Worm (Caenorhabditis elegans) whole organism, L3 larva: ENCODE measurements around the gene cab-1.

Experiments used
- daf-12 ChIP-seq: fragments of 150-350 bp; optimal IDR thresholded peaks from 2 replicates; lab custom pipeline; 2014; ENCODE audit warnings: missing biosample characterization, missing genetic modification reagents, missing genetic modification characterization
- elt-1 ChIP-seq: fragments of 150-350 bp; optimal IDR thresholded peaks from 2 replicates; lab custom pipeline; 2014; ENCODE audit warnings: missing biosample characterization, missing genetic modification characterization
- elt-3 ChIP-seq, 3 experiments: fragments of 150-350 bp in 1 of 3; sonication (generic microtip) in 2 of 3; optimal IDR thresholded peaks; 2 replicates in 2 of 3; 4 replicates in 1 of 3; lab custom pipeline; 2014 to 2017; ENCODE audit warnings: missing biosample characterization in 3 of 3, missing genetic modification characterization in 3 of 3
- lin-39 ChIP-seq: fragments of 150-350 bp; optimal IDR thresholded peaks from 2 replicates; lab custom pipeline; 2018; ENCODE audit warnings: missing biosample characterization, missing genetic modification reagents, missing genetic modification characterization
- mdl-1 ChIP-seq: fragments of 150-350 bp; optimal IDR thresholded peaks from 2 replicates; lab custom pipeline; 2014; ENCODE audit warnings: missing biosample characterization, missing genetic modification characterization
- nfya-1 ChIP-seq: sonication (generic microtip); optimal IDR thresholded peaks from 2 replicates; lab custom pipeline; 2017; ENCODE audit warnings: missing genetic modification characterization, mild to moderate bottlenecking, missing compliant biosample characterization, antibody characterized with exemption, moderate library complexity; ENCODE audit not compliant: insufficient read depth
- nhr-28 ChIP-seq: fragments of 150-350 bp; optimal IDR thresholded peaks from 2 replicates; lab custom pipeline; 2014; ENCODE audit warnings: missing biosample characterization, missing genetic modification characterization
- nhr-67 ChIP-seq: fragments of 150-350 bp; optimal IDR thresholded peaks from 2 replicates; lab custom pipeline; 2014; ENCODE audit warnings: missing biosample characterization, missing genetic modification characterization
- skn-1 ChIP-seq: fragments of 150-350 bp; optimal IDR thresholded peaks from 2 replicates; lab custom pipeline; 2014; ENCODE audit warnings: missing biosample characterization, missing genetic modification characterization
- unc-62 ChIP-seq: fragments of 150-350 bp; sonication (generic microtip); optimal IDR thresholded peaks from 4 replicates; lab custom pipeline; 2014; ENCODE audit warnings: missing biosample characterization, missing genetic modification reagents, missing genetic modification characterization

DNA sequence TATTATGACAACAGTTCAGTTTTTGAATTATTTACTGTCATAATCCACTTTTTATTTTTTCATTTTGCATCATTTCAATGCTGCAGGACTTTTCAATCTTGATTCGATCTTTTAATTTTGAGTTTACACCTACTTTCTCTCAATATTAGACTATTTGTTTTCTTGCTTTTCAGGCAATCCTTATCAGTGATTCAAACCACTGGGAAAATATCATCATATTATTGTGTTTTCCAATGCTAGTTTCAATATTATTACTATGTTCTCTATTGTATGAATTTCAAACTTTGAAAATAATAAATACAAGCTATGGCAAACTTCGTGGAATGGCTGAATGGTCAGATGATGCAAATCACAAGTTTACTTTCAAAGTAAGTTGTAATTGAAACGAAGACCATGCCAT lies 6.8 kb upstream of the cab-1 start, which contains the start of gene cest-8:
- TF ChIP-seq elt-1 (tag; lab: Kevin White, UChicago) (no peak), nhr-28 (tag; lab: Kevin White, UChicago) (no peak), skn-1 (tag; lab: Kevin White, UChicago) (peak; percentile 53), daf-12 (tag; lab: Kevin White, UChicago) (no peak), elt-3 (tag; optimal IDR thresholded peaks at IDR 0.05; lab: Kevin White, UChicago) (no peak), mdl-1 (no peak), unc-62 (GFP tag; lab: Kevin White, UChicago) (no peak), lin-39 (tag; lab: Kevin White, UChicago) (no peak), nhr-67 (no peak), nfya-1 (tag; lab: Kevin White, UChicago) (no peak)
